In genomic region chr3L:613578-614300, dm6 we compare ENCODE assay signal across 4 fruit fly cellular contexts.
TF ChIP-seq lines count a peak whose summit lies in the region.

No protein-coding gene starts in this region.

- no peak for TF ChIP-seq CTCF in whole organism, embryonic (GFP tag; optimal IDR thresholded peaks at IDR 0.05; lab: Kevin White, UChicago)

TF ChIP-seq in whole organism, embryonic, 481 proteins besides CTCF, POLR2A, EP300 and RAD21 (continues in another document):
- TF ChIP-seq Doc3 (GFP tag; IDR thresholded peaks at IDR 0.05; lab: Robert Waterston, UW; ENCODE audit: partially characterized antibody) (no peak), nau (GFP tag; optimal IDR thresholded peaks at IDR 0.05; lab: Kevin White, UChicago) (no peak), Fer1 (GFP tag; optimal IDR thresholded peaks at IDR 0.05; lab: Kevin White, UChicago) (no peak), jing (GFP tag; optimal IDR thresholded peaks at IDR 0.05; lab: Kevin White, UChicago) (peak; percentile 5), NC2α (GFP tag; optimal IDR thresholded peaks at IDR 0.05; lab: Kevin White, UChicago) (no peak), CG16779 (GFP tag; IDR thresholded peaks at IDR 0.05; lab: Robert Waterston, UW) (no peak), CG18764 (GFP tag; optimal IDR thresholded peaks at IDR 0.05; lab: Kevin White, UChicago) (peak; percentile 49), Ada2b (GFP tag; IDR thresholded peaks at IDR 0.05; lab: Robert Waterston, UW) (no peak), Meics (GFP tag; optimal IDR thresholded peaks at IDR 0.05; lab: Kevin White, UChicago) (no peak), CG10267 (tag; optimal IDR thresholded peaks at IDR 0.05; lab: Kevin White, UChicago) (peak; percentile 65), CG13775 (GFP tag; optimal IDR thresholded peaks at IDR 0.05; lab: Kevin White, UChicago) (peak; percentile 65), Med (GFP tag; lab: Kevin White, UChicago) (peak; percentile 66), bigmax (GFP tag; optimal IDR thresholded peaks at IDR 0.05; lab: Kevin White, UChicago) (no peak), CG7271 (tag; optimal IDR thresholded peaks at IDR 0.05; lab: Kevin White, UChicago) (peak; percentile 27), kni (GFP tag; optimal IDR thresholded peaks at IDR 0.05; lab: Kevin White, UChicago) (peak; percentile 9), Hr78 (GFP tag; optimal IDR thresholded peaks at IDR 0.05; lab: Kevin White, UChicago) (no peak), CG4404 (GFP tag; IDR thresholded peaks at IDR 0.05; lab: Robert Waterston, UW) (peak; percentile 93), CG30403 (GFP tag; optimal IDR thresholded peaks at IDR 0.05; lab: Kevin White, UChicago) (peak; percentile 61), cas (GFP tag; IDR thresholded peaks at IDR 0.05; lab: Robert Waterston, UW) (no peak), tin (GFP tag; optimal IDR thresholded peaks at IDR 0.05; lab: Kevin White, UChicago) (peak; percentile 71), so (GFP tag; IDR thresholded peaks at IDR 0.05; lab: Robert Waterston, UW) (no peak), CG13123 (GFP tag; optimal IDR thresholded peaks at IDR 0.05; lab: Kevin White, UChicago) (no peak), CG4854 (GFP tag; optimal IDR thresholded peaks at IDR 0.05; lab: Kevin White, UChicago) (no peak), fd64A (GFP tag; optimal IDR thresholded peaks at IDR 0.05; lab: Kevin White, UChicago) (no peak)

TF ChIP-seq in whole organism, prepupa, 60 proteins besides CTCF, POLR2A, EP300 and RAD21 (continues in another document):
- TF ChIP-seq Gug (GFP tag; IDR thresholded peaks at IDR 0.05; lab: Robert Waterston, UW) (no peak), Hr4 (GFP tag; optimal IDR thresholded peaks at IDR 0.05; lab: Kevin White, UChicago) (peak; percentile 20), CG3919 (GFP tag; optimal IDR thresholded peaks at IDR 0.05; lab: Kevin White, UChicago) (peak; percentile 21), CG11762 (GFP tag; optimal IDR thresholded peaks at IDR 0.05; lab: Kevin White, UChicago; ENCODE audit: insufficient read depth) (no peak), lz (GFP tag; optimal IDR thresholded peaks at IDR 0.05; lab: Kevin White, UChicago) (peak; percentile 38), vri (GFP tag; optimal IDR thresholded peaks at IDR 0.05; lab: Kevin White, UChicago) (no peak), CG6808 (GFP tag; optimal IDR thresholded peaks at IDR 0.05; lab: Kevin White, UChicago) (no peak), Eip78C (GFP tag; lab: Kevin White, UChicago) (peak; percentile 82), achi (GFP tag; optimal IDR thresholded peaks at IDR 0.05; lab: Kevin White, UChicago) (peak; percentile 16), CG3032 (tag; optimal IDR thresholded peaks at IDR 0.05; lab: Kevin White, UChicago) (no peak), spab (GFP tag; optimal IDR thresholded peaks at IDR 0.05; lab: Kevin White, UChicago) (no peak), CG6276 (GFP tag; optimal IDR thresholded peaks at IDR 0.05; lab: Kevin White, UChicago) (no peak), CG8319 (GFP tag; optimal IDR thresholded peaks at IDR 0.05; lab: Kevin White, UChicago) (no peak), CG10631 (GFP tag; optimal IDR thresholded peaks at IDR 0.05; lab: Kevin White, UChicago) (peak; percentile 15), svp (GFP tag; lab: Kevin White, UChicago) (peak; percentile 66), CG6792 (GFP tag; optimal IDR thresholded peaks at IDR 0.05; lab: Kevin White, UChicago) (no peak), CG16779 (tag; optimal IDR thresholded peaks at IDR 0.05; lab: Kevin White, UChicago) (no peak), Sox14 (GFP tag; optimal IDR thresholded peaks at IDR 0.05; lab: Kevin White, UChicago) (peak; percentile 32), net (GFP tag; optimal IDR thresholded peaks at IDR 0.05; lab: Kevin White, UChicago) (no peak), Met (GFP tag; optimal IDR thresholded peaks at IDR 0.05; lab: Kevin White, UChicago) (peak; percentile 48), ss (GFP tag; optimal IDR thresholded peaks at IDR 0.05; lab: Kevin White, UChicago) (no peak), CG11902 (GFP tag; optimal IDR thresholded peaks at IDR 0.05; lab: Kevin White, UChicago) (no peak), Hr39 (GFP tag; optimal IDR thresholded peaks at IDR 0.05; lab: Kevin White, UChicago) (peak; percentile 23), fkh (GFP tag; optimal IDR thresholded peaks at IDR 0.05; lab: Kevin White, UChicago) (no peak), Lpt (GFP tag; optimal IDR thresholded peaks at IDR 0.05; lab: Kevin White, UChicago) (no peak)

TF ChIP-seq in whole organism, pupa, 21 proteins besides CTCF, POLR2A, EP300 and RAD21:
- no peak for TF ChIP-seq CG15710 (tag; optimal IDR thresholded peaks at IDR 0.05; lab: Kevin White, UChicago)
- peak; percentile 17 for TF ChIP-seq CG8301 (tag; optimal IDR thresholded peaks at IDR 0.05; lab: Kevin White, UChicago)
- TF ChIP-seq Snoo (tag; optimal IDR thresholded peaks at IDR 0.05; lab: Kevin White, UChicago) = peak; percentile 21
- TF ChIP-seq CG17806 (tag; optimal IDR thresholded peaks at IDR 0.05; lab: Kevin White, UChicago) = peak; percentile 28
- TF ChIP-seq Ets98B (GFP tag; IDR thresholded peaks at IDR 0.05; lab: Robert Waterston, UW) = no peak
- peak; percentile 36 for TF ChIP-seq CG14655 (GFP tag; optimal IDR thresholded peaks at IDR 0.05; lab: Kevin White, UChicago)
- TF ChIP-seq CG34367 (tag; optimal IDR thresholded peaks at IDR 0.05; lab: Kevin White, UChicago) = no peak

TF ChIP-seq in whole organism, wandering third instar larva, 38 proteins besides CTCF, POLR2A, EP300 and RAD21:
- TF ChIP-seq foxo (GFP tag; optimal IDR thresholded peaks at IDR 0.05; lab: Kevin White, UChicago) (peak in 1 of 2 experiments; percentile 19), h (GFP tag; optimal IDR thresholded peaks at IDR 0.05; lab: Kevin White, UChicago) (peak; percentile 15), psq (GFP tag; optimal IDR thresholded peaks at IDR 0.05; lab: Kevin White, UChicago) (no peak), rgr (GFP tag; optimal IDR thresholded peaks at IDR 0.05; lab: Kevin White, UChicago) (peak; percentile 9), CrebA (GFP tag; optimal IDR thresholded peaks at IDR 0.05; lab: Kevin White, UChicago; ENCODE audit: borderline replicate concordance) (no peak), fru (GFP tag; optimal IDR thresholded peaks at IDR 0.05; lab: Kevin White, UChicago) (peak; percentile 21), sv (GFP tag; optimal IDR thresholded peaks at IDR 0.05; lab: Kevin White, UChicago) (peak; percentile 10), dmrt93B (GFP tag; optimal IDR thresholded peaks at IDR 0.05; lab: Kevin White, UChicago) (no peak), Rel (GFP tag; optimal IDR thresholded peaks at IDR 0.05; lab: Kevin White, UChicago) (no peak), Rel (tag; optimal IDR thresholded peaks at IDR 0.05; lab: Kevin White, UChicago) (no peak)

Comparison
In these comparisons a context has a peak if more than half of its experiments do, and no peak if none do; other contexts are left out.
1. Of the 7 proteins assayed by ChIP-seq in both whole organism, embryonic and whole organism, prepupa: peak only in whole organism, embryonic: Blimp-1, Gug and Sox102F; only in whole organism, prepupa: Hr39; in both: none; in neither: 3.